Worm (Caenorhabditis elegans) whole organism, late embryonic: ENCODE measurements around the gene F22F1.3.

ENCODE experiments used
- C08G9.2 ChIP-seq: sonication (generic microtip); optimal IDR thresholded peaks from 2 replicates; lab custom pipeline; 2016; ENCODE audit warnings: mild to moderate bottlenecking, missing genetic modification characterization, moderate library complexity, missing compliant biosample characterization
- C38D4.7 ChIP-seq: fragments of 200-800 bp; sonication (Bioruptor generic); optimal IDR thresholded peaks from 2 replicates; lab custom pipeline; 2018; ENCODE audit warnings: mild to moderate bottlenecking, missing genetic modification characterization, moderate library complexity, missing compliant biosample characterization
- F13H6.1 ChIP-seq: sonication (generic microtip); optimal IDR thresholded peaks from 2 replicates; lab custom pipeline; 2016; ENCODE audit warnings: missing genetic modification characterization, missing compliant biosample characterization
- K02D7.2 ChIP-seq: sonication (generic microtip); optimal IDR thresholded peaks from 2 replicates; lab custom pipeline; 2017; ENCODE audit warnings: mild to moderate bottlenecking, missing genetic modification characterization, missing compliant biosample characterization
- Y22D7AL.16 ChIP-seq: sonication (generic microtip); optimal IDR thresholded peaks from 2 replicates; lab custom pipeline; 2016; ENCODE audit warnings: missing genetic modification characterization, missing compliant biosample characterization
- ahr-1 ChIP-seq: sonication (generic microtip); optimal IDR thresholded peaks from 2 replicates; lab custom pipeline; 2016; ENCODE audit warnings: missing genetic modification characterization, missing compliant biosample characterization
- ceh-14 ChIP-seq: sonication (generic microtip); optimal IDR thresholded peaks from 2 replicates; lab custom pipeline; 2016; ENCODE audit warnings: missing genotype, missing genetic modification characterization, missing compliant biosample characterization
- ceh-18 ChIP-seq: sonication (generic microtip); optimal IDR thresholded peaks from 2 replicates; lab custom pipeline; 2016; ENCODE audit warnings: missing genetic modification characterization, missing compliant biosample characterization
- ceh-19 ChIP-seq: fragments of 200-800 bp; sonication (Bioruptor generic); optimal IDR thresholded peaks from 2 replicates; lab custom pipeline; 2018; ENCODE audit warnings: mild to moderate bottlenecking, missing genetic modification characterization, missing compliant biosample characterization
- ceh-2 ChIP-seq: sonication (generic microtip); optimal IDR thresholded peaks from 2 replicates; lab custom pipeline; 2016; ENCODE audit warnings: missing genotype, missing genetic modification characterization, missing compliant biosample characterization
- ceh-34 ChIP-seq: sonication (generic microtip); optimal IDR thresholded peaks from 2 replicates; lab custom pipeline; 2016; ENCODE audit warnings: mild to moderate bottlenecking, missing genetic modification characterization, missing compliant biosample characterization
- ceh-45 ChIP-seq: fragments of 200-800 bp; sonication (Bioruptor generic); IDR thresholded peaks from 2 replicates; pipeline ENCODE4 v1.3.6; 2022; ENCODE audit warnings: missing genetic modification reagents, missing genetic modification characterization, missing compliant biosample characterization
- ceh-6 ChIP-seq: fragments of 200-800 bp; sonication (Bioruptor generic); optimal IDR thresholded peaks from 2 replicates; lab custom pipeline; 2018; ENCODE audit warnings: mild to moderate bottlenecking, missing genetic modification characterization, missing compliant biosample characterization
- che-1 ChIP-seq: sonication (generic microtip); optimal IDR thresholded peaks from 2 replicates; lab custom pipeline; 2016; ENCODE audit warnings: mild to moderate bottlenecking, missing genetic modification characterization, missing compliant biosample characterization
- dmd-4 ChIP-seq: sonication (generic microtip); optimal IDR thresholded peaks from 2 replicates; lab custom pipeline; 2016; ENCODE audit warnings: borderline replicate concordance, missing genetic modification characterization, missing compliant biosample characterization
- dve-1 ChIP-seq: sonication (generic microtip); optimal IDR thresholded peaks from 2 replicates; lab custom pipeline; 2017; ENCODE audit warnings: antibody characterized with exemption, mild to moderate bottlenecking, missing genetic modification characterization, missing compliant biosample characterization
- elt-2 ChIP-seq: sonication (generic microtip); optimal IDR thresholded peaks from 2 replicates; lab custom pipeline; 2016; ENCODE audit warnings: missing genetic modification reagents, missing genetic modification characterization, missing compliant biosample characterization
- eyg-1 ChIP-seq: sonication (generic microtip); optimal IDR thresholded peaks from 2 replicates; lab custom pipeline; 2016; ENCODE audit warnings: missing genotype, missing genetic modification characterization, missing compliant biosample characterization
- fax-1 ChIP-seq: sonication (generic microtip); optimal IDR thresholded peaks from 2 replicates; lab custom pipeline; 2016; ENCODE audit warnings: missing genotype, missing genetic modification characterization, missing compliant biosample characterization
- fkh-10 ChIP-seq: fragments of 150-350 bp; optimal IDR thresholded peaks from 2 replicates; lab custom pipeline; 2014; ENCODE audit warnings: missing biosample characterization, missing genetic modification reagents, missing genetic modification characterization
- fkh-6 ChIP-seq: sonication (generic microtip); optimal IDR thresholded peaks from 2 replicates; lab custom pipeline; 2016; ENCODE audit warnings: missing genetic modification characterization, missing compliant biosample characterization
- hlh-13 ChIP-seq: fragments of 200-800 bp; sonication (Bioruptor generic); optimal IDR thresholded peaks from 2 replicates; lab custom pipeline; 2018; ENCODE audit warnings: mild to moderate bottlenecking, missing genetic modification characterization, missing compliant biosample characterization
- hlh-30 ChIP-seq: sonication (generic microtip); optimal IDR thresholded peaks from 2 replicates; lab custom pipeline; 2017; ENCODE audit warnings: antibody characterized with exemption, missing genetic modification characterization, missing compliant biosample characterization; ENCODE audit not compliant: insufficient read depth
- hlh-8 ChIP-seq: sonication (generic microtip); optimal IDR thresholded peaks from 2 replicates; lab custom pipeline; 2016; ENCODE audit warnings: missing genotype, missing genetic modification characterization, missing compliant biosample characterization
- lin-11 ChIP-seq: fragments of 200-800 bp; sonication (Bioruptor generic); optimal IDR thresholded peaks from 2 replicates; lab custom pipeline; 2018; ENCODE audit warnings: mild to moderate bottlenecking, missing genetic modification characterization, missing compliant biosample characterization
- mec-3 ChIP-seq: sonication (generic microtip); optimal IDR thresholded peaks from 2 replicates; lab custom pipeline; 2016; ENCODE audit warnings: borderline replicate concordance, missing genetic modification characterization, missing compliant biosample characterization
- nfya-1 ChIP-seq: sonication (generic microtip); optimal IDR thresholded peaks from 2 replicates; lab custom pipeline; 2017; ENCODE audit warnings: missing genetic modification characterization, mild to moderate bottlenecking, missing compliant biosample characterization, antibody characterized with exemption, moderate library complexity
- nhr-11 ChIP-seq: fragments of 150-350 bp; optimal IDR thresholded peaks from 2 replicates; lab custom pipeline; 2014; ENCODE audit warnings: missing biosample characterization, missing genetic modification characterization
- nhr-232 ChIP-seq: sonication (generic microtip); optimal IDR thresholded peaks from 2 replicates; lab custom pipeline; 2016; ENCODE audit warnings: missing genetic modification characterization, missing compliant biosample characterization
- npax-4 ChIP-seq: sonication (generic microtip); optimal IDR thresholded peaks from 2 replicates; lab custom pipeline; 2016; ENCODE audit warnings: missing genetic modification characterization, missing compliant biosample characterization
- pag-3 ChIP-seq: sonication (generic microtip); optimal IDR thresholded peaks from 2 replicates; lab custom pipeline; 2016; ENCODE audit warnings: missing compliant biosample characterization, missing genetic modification characterization, borderline replicate concordance
- pat-9 ChIP-seq: fragments of 200-800 bp; sonication (Bioruptor generic); optimal IDR thresholded peaks from 2 replicates; lab custom pipeline; 2018; ENCODE audit warnings: mild to moderate bottlenecking, missing genetic modification characterization, moderate library complexity, missing compliant biosample characterization
- pha-2 ChIP-seq: sonication (generic microtip); optimal IDR thresholded peaks from 2 replicates; lab custom pipeline; 2017; ENCODE audit warnings: mild to moderate bottlenecking, missing genetic modification characterization, missing compliant biosample characterization
- ref-2 ChIP-seq: sonication (generic microtip); optimal IDR thresholded peaks from 2 replicates; lab custom pipeline; 2016; ENCODE audit warnings: missing genetic modification characterization, missing compliant biosample characterization
- sdc-2 ChIP-seq: sonication (generic microtip); optimal IDR thresholded peaks from 2 replicates; lab custom pipeline; 2016; ENCODE audit warnings: missing genotype, missing genetic modification characterization, missing compliant biosample characterization
- sox-2 ChIP-seq: fragments of 200-800 bp; sonication (Bioruptor generic); IDR thresholded peaks from 2 replicates; pipeline ENCODE4 v1.3.6; 2022; ENCODE audit warnings: missing genetic modification reagents, missing genetic modification characterization, missing compliant biosample characterization
- syd-9 ChIP-seq: sonication (generic microtip); optimal IDR thresholded peaks from 2 replicates; lab custom pipeline; 2016; ENCODE audit warnings: mild to moderate bottlenecking, missing genetic modification characterization, moderate library complexity, missing compliant biosample characterization
- tbx-2 ChIP-seq: sonication (generic microtip); optimal IDR thresholded peaks from 2 replicates; lab custom pipeline; 2016; ENCODE audit warnings: missing genetic modification characterization, missing compliant biosample characterization
- ttx-3 ChIP-seq: sonication (generic microtip); optimal IDR thresholded peaks from 2 replicates; lab custom pipeline; 2016; ENCODE audit warnings: missing genetic modification reagents, missing genetic modification characterization, missing compliant biosample characterization
- unc-42 ChIP-seq: sonication (generic microtip); optimal IDR thresholded peaks from 2 replicates; lab custom pipeline; 2016; ENCODE audit warnings: missing genotype, missing genetic modification characterization, missing compliant biosample characterization
- unc-86 ChIP-seq: sonication (generic microtip); optimal IDR thresholded peaks from 2 replicates; lab custom pipeline; 2016; ENCODE audit warnings: missing genetic modification characterization, missing compliant biosample characterization
- zip-5 ChIP-seq: sonication (generic microtip); optimal IDR thresholded peaks from 2 replicates; lab custom pipeline; 2016; ENCODE audit warnings: missing genetic modification characterization, missing compliant biosample characterization
- ztf-16 ChIP-seq: sonication (generic microtip); optimal IDR thresholded peaks from 2 replicates; lab custom pipeline; 2017; ENCODE audit warnings: missing genetic modification characterization, missing compliant biosample characterization

F22F1.3 gene

ce11 chrX:8150621-8151020, 12.3 kb downstream of the F22F1.3 start, which contains the start of gene F22F1.2:
TSS of gene F22F1.2 (minus strand) at chrX:8150721.
- TF ChIP-seq C38D4.7 (GFP tag; lab: Kevin White, UChicago) (no peak), C08G9.2 (tag; lab: Kevin White, UChicago) (no peak), ref-2 (no peak), sdc-2 (tag; lab: Kevin White, UChicago) (no peak), zip-5 (tag; lab: Kevin White, UChicago) (no peak), mec-3 (no peak), npax-4 (tag; lab: Kevin White, UChicago) (no peak), nfya-1 (tag; lab: Kevin White, UChicago) (no peak), pag-3 (tag; lab: Kevin White, UChicago) (no peak), elt-2 (tag; lab: Kevin White, UChicago) (no peak), hlh-8 (no peak)
- TF ChIP-seq, all 69 proteins: peak for 0

- TF ChIP-seq ceh-18 = no peak
- TF ChIP-seq mec-3 = no peak
- TF ChIP-seq Y22D7AL.16 = no peak
- TF ChIP-seq K02D7.2 (tag; lab: Kevin White, UChicago) = no peak
- no peak for TF ChIP-seq nhr-232 (tag; lab: Kevin White, UChicago)
- no peak for TF ChIP-seq hlh-13 (GFP tag; lab: Kevin White, UChicago)
- TF ChIP-seq unc-86 (tag; lab: Kevin White, UChicago) = no peak
- TF ChIP-seq pat-9 = no peak
- TF ChIP-seq ceh-2 (tag; lab: Kevin White, UChicago) = no peak
- TF ChIP-seq, all 69 proteins: peak for 0
Observed at ce11 chrX:8148993-8149392, 13.9 kb downstream of the F22F1.3 start.

- TF ChIP-seq ceh-18 = no peak
- TF ChIP-seq dmd-4 = no peak
- TF ChIP-seq fkh-6 (tag; lab: Kevin White, UChicago) = no peak
- no peak for TF ChIP-seq che-1 (tag; lab: Kevin White, UChicago)
- TF ChIP-seq ceh-45 (GFP tag; lab: Robert Waterston, UW) = no peak
- no peak for TF ChIP-seq ttx-3 (tag; lab: Kevin White, UChicago)
- TF ChIP-seq ceh-14 (tag; lab: Kevin White, UChicago) = no peak
- no peak for TF ChIP-seq lin-11
- TF ChIP-seq hlh-30 = no peak
- TF ChIP-seq F13H6.1 (tag; lab: Kevin White, UChicago) = no peak
- no peak for TF ChIP-seq pha-2 (tag; lab: Kevin White, UChicago)
- no peak for TF ChIP-seq dve-1
- TF ChIP-seq sox-2 (GFP tag; lab: Robert Waterston, UW) = no peak
- TF ChIP-seq tbx-2 (tag; lab: Kevin White, UChicago) = no peak
- TF ChIP-seq unc-42 = no peak
- no peak for TF ChIP-seq ztf-16 (tag; lab: Kevin White, UChicago)
- no peak for TF ChIP-seq ceh-6 (GFP tag; lab: Kevin White, UChicago)
- no peak for TF ChIP-seq unc-86 (tag; lab: Kevin White, UChicago)
- no peak for TF ChIP-seq nhr-11 (tag; lab: Kevin White, UChicago)
- TF ChIP-seq fax-1 (tag; lab: Kevin White, UChicago) = no peak
Observed at ce11 chrX:8147398-8147797, 15.5 kb downstream of the F22F1.3 start, which contains the start of gene C02B8.1. TSS of gene C02B8.1 (plus strand) at chrX:8147698.

ce11 chrX:8139146-8139545, 23.7 kb downstream of the F22F1.3 start, which contains the start of gene C02B8.3:
TSS of gene C02B8.3 (plus strand) at chrX:8139446.
- TF ChIP-seq elt-2 (tag; lab: Kevin White, UChicago) (no peak), mec-3 (no peak), tbx-2 (tag; lab: Kevin White, UChicago) (no peak), zip-5 (tag; lab: Kevin White, UChicago) (no peak), unc-86 (tag; lab: Kevin White, UChicago) (no peak), syd-9 (no peak), eyg-1 (tag; lab: Kevin White, UChicago) (no peak), ceh-19 (GFP tag; lab: Kevin White, UChicago) (no peak), ceh-34 (tag; lab: Kevin White, UChicago) (no peak), ahr-1 (tag; lab: Kevin White, UChicago) (no peak), fkh-6 (tag; lab: Kevin White, UChicago) (no peak), C08G9.2 (tag; lab: Kevin White, UChicago) (no peak), fkh-10 (GFP tag; lab: Kevin White, UChicago) (no peak), nhr-11 (tag; lab: Kevin White, UChicago) (no peak)
- TF ChIP-seq, all 69 proteins: peak for 0
